Worm (Caenorhabditis elegans) whole organism, early embryonic: ENCODE data around the gene F13A2.10.

Experiments
- ama-1 ChIP-seq: fragments of 150-350 bp; optimal IDR thresholded peaks from 2 replicates; lab custom pipeline; 2014
- ceh-36 ChIP-seq: sonication (generic microtip); optimal IDR thresholded peaks from 2 replicates; lab custom pipeline; 2016; ENCODE audit warnings: missing genetic modification characterization, inconsistent platforms, missing compliant biosample characterization
- pes-1 ChIP-seq: fragments of 200-800 bp; sonication (Bioruptor generic); IDR thresholded peaks from 2 replicates; pipeline ENCODE4 v1.3.6; 2022; ENCODE audit warnings: missing genetic modification reagents, missing genetic modification characterization, missing compliant biosample characterization

ce11 chrV:4387402-4387801 is 1.3 kb upstream of the F13A2.10 start, which contains the start of gene F13A2.9:
- TF ChIP-seq ama-1 (lab: Kevin White, UChicago) (no peak), ceh-36 (tag; lab: Kevin White, UChicago) (no peak), pes-1 (GFP tag; lab: Robert Waterston, UW) (no peak)
